Fruit fly (Drosophila melanogaster) whole organism, prepupa: Measurements from ENCODE around the gene Ppt2.

ENCODE experiments used
- CG31627 ChIP-seq: fragments of 200-800 bp; sonication (Bioruptor generic); optimal IDR thresholded peaks from 3 replicates; lab custom pipeline; 2016; ENCODE audit warnings: missing biosample characterization, missing genetic modification characterization
- CG8319 ChIP-seq: fragments of 200-800 bp; sonication (Bioruptor generic); optimal IDR thresholded peaks from 3 replicates; lab custom pipeline; 2016; ENCODE audit warnings: missing biosample characterization, missing genetic modification characterization
- Gug ChIP-seq: fragments of 200-800 bp; sonication (Bioruptor generic); IDR thresholded peaks from 2 replicates; pipeline ENCODE4 v1.3.6; 2022; ENCODE audit warnings: missing biosample characterization, missing genetic modification characterization
- Hr39 ChIP-seq: fragments of 200-800 bp; sonication (Bioruptor generic); optimal IDR thresholded peaks from 2 replicates; lab custom pipeline; 2016; ENCODE audit warnings: missing biosample characterization, missing genetic modification characterization

dm6 chr2L:11277927-11278351, 2.2 kb upstream of the Ppt2 start, which contains the start of gene CG33695:
- TF ChIP-seq CG8319 (GFP tag; lab: Kevin White, UChicago): peak; percentile 40
- no peak for TF ChIP-seq Hr39 (GFP tag; lab: Kevin White, UChicago)
- TF ChIP-seq Gug (GFP tag; lab: Robert Waterston, UW): no peak
- peak; percentile 73 for TF ChIP-seq CG31627 (GFP tag; lab: Kevin White, UChicago)
